5 fruit fly cellular contexts compared by ENCODE assay signal in the genomic region with DNA sequence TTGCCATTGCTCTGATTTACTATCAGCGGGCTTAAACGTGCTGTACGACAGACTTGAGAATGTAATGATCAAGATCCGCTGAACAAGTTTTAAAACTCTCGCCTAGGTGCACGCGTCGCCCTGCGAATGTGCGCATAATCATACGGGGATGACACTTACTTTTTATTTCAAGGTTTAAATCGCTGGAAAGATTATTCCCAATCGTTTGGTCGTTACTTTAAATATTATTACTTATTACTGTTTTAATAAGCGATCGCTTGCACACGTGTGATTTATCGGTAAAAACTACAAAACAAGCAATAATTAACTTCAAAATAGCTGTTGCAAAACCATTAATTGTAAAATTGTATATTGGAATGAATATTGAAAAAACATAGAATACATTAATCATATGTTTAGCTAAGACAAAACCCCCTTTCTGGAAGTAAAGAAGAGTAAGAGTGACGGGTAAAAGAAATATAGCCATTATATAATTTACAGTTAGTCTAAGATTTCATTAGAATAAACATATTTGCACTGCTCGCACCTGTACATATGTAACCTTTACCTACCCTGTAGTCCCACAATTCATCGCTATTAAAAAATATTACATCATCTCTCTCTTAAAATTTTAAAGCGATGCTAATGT.
TF ChIP-seq lines count a peak whose summit lies in the region.

Gene DhpD (minus strand): TSS at position 102 of the 628 bp plus-strand sequence.

TF ChIP-seq in whole organism, adult, 20 proteins besides CTCF, POLR2A, EP300 and RAD21 (continued from another document):
- TF ChIP-seq kay (GFP tag; lab: Kevin White, UChicago; ENCODE audit: borderline replicate concordance) (no peak), CG11617 (GFP tag; optimal IDR thresholded peaks at IDR 0.05; lab: Kevin White, UChicago) (peak; percentile 82), pad (GFP tag; optimal IDR thresholded peaks at IDR 0.05; lab: Kevin White, UChicago) (peak; percentile 71), bab1 (GFP tag; optimal IDR thresholded peaks at IDR 0.05; lab: Kevin White, UChicago) (peak; percentile 91)

TF ChIP-seq in whole organism, embryonic, 481 proteins besides CTCF, POLR2A, EP300 and RAD21 (continued from another document and continues in another):
- TF ChIP-seq NK7.1 (GFP tag; optimal IDR thresholded peaks at IDR 0.05; lab: Kevin White, UChicago) (no peak), CG3407 (GFP tag; optimal IDR thresholded peaks at IDR 0.05; lab: Kevin White, UChicago) (peak; percentile 42), gsb-n (tag; optimal IDR thresholded peaks at IDR 0.05; lab: Kevin White, UChicago) (no peak), zf30C (GFP tag; optimal IDR thresholded peaks at IDR 0.05; lab: Kevin White, UChicago) (no peak), z (GFP tag; IDR thresholded peaks at IDR 0.05; lab: Robert Waterston, UW) (no peak), CG2202 (tag; optimal IDR thresholded peaks at IDR 0.05; lab: Kevin White, UChicago) (no peak), CG9932 (GFP tag; IDR thresholded peaks at IDR 0.05; lab: Robert Waterston, UW) (peak; percentile 86), CG9215 (GFP tag; IDR thresholded peaks at IDR 0.05; lab: Robert Waterston, UW) (peak; percentile 69), Atf-2 (GFP tag; optimal IDR thresholded peaks at IDR 0.05; lab: Kevin White, UChicago) (no peak), Drgx (GFP tag; IDR thresholded peaks at IDR 0.05; lab: Robert Waterston, UW) (peak; percentile 71), dysf (GFP tag; IDR thresholded peaks at IDR 0.05; lab: Robert Waterston, UW) (peak; percentile 78), CG6683 (GFP tag; optimal IDR thresholded peaks at IDR 0.05; lab: Kevin White, UChicago) (peak; percentile 10), Hr3 (GFP tag; optimal IDR thresholded peaks at IDR 0.05; lab: Kevin White, UChicago) (peak; percentile 59), CG3726 (GFP tag; IDR thresholded peaks at IDR 0.05; lab: Robert Waterston, UW) (no peak), kay (GFP tag; optimal IDR thresholded peaks at IDR 0.05; lab: Kevin White, UChicago) (no peak), CG32532 (GFP tag; IDR thresholded peaks at IDR 0.05; lab: Robert Waterston, UW) (peak; percentile 87), Dp (GFP tag; optimal IDR thresholded peaks at IDR 0.05; lab: Kevin White, UChicago) (peak; percentile 31), jumu (GFP tag; optimal IDR thresholded peaks at IDR 0.05; lab: Kevin White, UChicago) (no peak), ro (GFP tag; IDR thresholded peaks at IDR 0.05; lab: Robert Waterston, UW) (no peak), Vsx1 (GFP tag; optimal IDR thresholded peaks at IDR 0.05; lab: Kevin White, UChicago) (no peak), CG17328 (GFP tag; IDR thresholded peaks at IDR 0.05; lab: Robert Waterston, UW) (peak; percentile 80), unc-4 (GFP tag; IDR thresholded peaks at IDR 0.05; lab: Robert Waterston, UW; ENCODE audit: partially characterized antibody) (no peak), CG10267 (tag; optimal IDR thresholded peaks at IDR 0.05; lab: Kevin White, UChicago) (peak; percentile 47), Nf-YA (GFP tag; IDR thresholded peaks at IDR 0.05; lab: Robert Waterston, UW) (peak; percentile 54; the same call in 1 of the 2 replicates), CG6813 (GFP tag; optimal IDR thresholded peaks at IDR 0.05; lab: Kevin White, UChicago) (peak; percentile 56), pita (GFP tag; optimal IDR thresholded peaks at IDR 0.05; lab: Kevin White, UChicago) (peak; percentile 15), al (GFP tag; IDR thresholded peaks at IDR 0.05; lab: Robert Waterston, UW) (peak; percentile 46; the same call in 1 of the 2 replicates), CG15696 (tag; optimal IDR thresholded peaks at IDR 0.05; lab: Kevin White, UChicago) (peak; percentile 75), Hr39 (optimal IDR thresholded peaks at IDR 0.05; lab: Kevin White, UChicago) (no peak), kni (GFP tag; optimal IDR thresholded peaks at IDR 0.05; lab: Kevin White, UChicago) (no peak)

TF ChIP-seq in whole organism, prepupa, 60 proteins besides CTCF, POLR2A, EP300 and RAD21 (continued from another document and continues in another):
- peak; percentile 86 for TF ChIP-seq CG3919 (GFP tag; optimal IDR thresholded peaks at IDR 0.05; lab: Kevin White, UChicago)
- TF ChIP-seq CG1621 (tag; optimal IDR thresholded peaks at IDR 0.05; lab: Kevin White, UChicago): peak; percentile 63
- TF ChIP-seq OdsH (GFP tag; optimal IDR thresholded peaks at IDR 0.05; lab: Kevin White, UChicago): no peak
- TF ChIP-seq CG8119 (GFP tag; IDR thresholded peaks at IDR 0.05; lab: Robert Waterston, UW): peak; percentile 59
- TF ChIP-seq Sox102F (GFP tag; optimal IDR thresholded peaks at IDR 0.05; lab: Kevin White, UChicago): no peak
- peak; percentile 55 for TF ChIP-seq Blimp-1 (GFP tag; optimal IDR thresholded peaks at IDR 0.05; lab: Kevin White, UChicago)
- peak; percentile 57 for TF ChIP-seq dac (GFP tag; optimal IDR thresholded peaks at IDR 0.05; lab: Kevin White, UChicago)
- peak; percentile 56 for TF ChIP-seq CG7368 (GFP tag; optimal IDR thresholded peaks at IDR 0.05; lab: Kevin White, UChicago)
- TF ChIP-seq fd59A (GFP tag; optimal IDR thresholded peaks at IDR 0.05; lab: Kevin White, UChicago): peak; percentile 58
- TF ChIP-seq CG34406 (GFP tag; optimal IDR thresholded peaks at IDR 0.05; lab: Kevin White, UChicago): peak; percentile 80
- peak; percentile 86 for TF ChIP-seq CG6163 (GFP tag; IDR thresholded peaks at IDR 0.05; lab: Robert Waterston, UW)
- no peak for TF ChIP-seq CG16779 (tag; optimal IDR thresholded peaks at IDR 0.05; lab: Kevin White, UChicago)
- peak; percentile 82 for TF ChIP-seq Hr4 (GFP tag; optimal IDR thresholded peaks at IDR 0.05; lab: Kevin White, UChicago)
- no peak for TF ChIP-seq Hr38 (GFP tag; optimal IDR thresholded peaks at IDR 0.05; lab: Kevin White, UChicago)
- peak; percentile 89 for TF ChIP-seq esn (GFP tag; optimal IDR thresholded peaks at IDR 0.05; lab: Kevin White, UChicago)
- peak; percentile 81 for TF ChIP-seq CG3032 (tag; optimal IDR thresholded peaks at IDR 0.05; lab: Kevin White, UChicago)
- TF ChIP-seq cyc (GFP tag; optimal IDR thresholded peaks at IDR 0.05; lab: Kevin White, UChicago): peak; percentile 83
- TF ChIP-seq acj6 (GFP tag; optimal IDR thresholded peaks at IDR 0.05; lab: Kevin White, UChicago): peak; percentile 84
- no peak for TF ChIP-seq CG6276 (GFP tag; optimal IDR thresholded peaks at IDR 0.05; lab: Kevin White, UChicago)
- peak; percentile 85 for TF ChIP-seq CG10631 (GFP tag; optimal IDR thresholded peaks at IDR 0.05; lab: Kevin White, UChicago)
- no peak for TF ChIP-seq ss (GFP tag; optimal IDR thresholded peaks at IDR 0.05; lab: Kevin White, UChicago)
- peak; percentile 95 for TF ChIP-seq Eip78C (GFP tag; lab: Kevin White, UChicago)
- no peak for TF ChIP-seq CG9139 (GFP tag; optimal IDR thresholded peaks at IDR 0.05; lab: Kevin White, UChicago)
- peak in 1 of 2 experiments; percentile 53 for TF ChIP-seq salr (GFP tag; optimal IDR thresholded peaks at IDR 0.05; lab: Kevin White, UChicago)
- TF ChIP-seq CG6792 (GFP tag; optimal IDR thresholded peaks at IDR 0.05; lab: Kevin White, UChicago): peak; percentile 81
- TF ChIP-seq Eip93F (GFP tag; optimal IDR thresholded peaks at IDR 0.05; lab: Kevin White, UChicago): peak; percentile 48
- peak; percentile 83 for TF ChIP-seq Eip75B (GFP tag; optimal IDR thresholded peaks at IDR 0.05; lab: Kevin White, UChicago)
- TF ChIP-seq CG11762 (GFP tag; optimal IDR thresholded peaks at IDR 0.05; lab: Kevin White, UChicago; ENCODE audit: insufficient read depth): peak; percentile 58
- no peak for TF ChIP-seq CG6808 (GFP tag; optimal IDR thresholded peaks at IDR 0.05; lab: Kevin White, UChicago)
- peak; percentile 32 for TF ChIP-seq Lpt (GFP tag; optimal IDR thresholded peaks at IDR 0.05; lab: Kevin White, UChicago)
- TF ChIP-seq vri (GFP tag; optimal IDR thresholded peaks at IDR 0.05; lab: Kevin White, UChicago): peak; percentile 83

TF ChIP-seq in whole organism, pupa, 21 proteins besides CTCF, POLR2A, EP300 and RAD21 (continued from another document):
- peak; percentile 80 for TF ChIP-seq CG15710 (tag; optimal IDR thresholded peaks at IDR 0.05; lab: Kevin White, UChicago)
- no peak for TF ChIP-seq CG8301 (tag; optimal IDR thresholded peaks at IDR 0.05; lab: Kevin White, UChicago)

TF ChIP-seq in whole organism, wandering third instar larva, 38 proteins besides CTCF, POLR2A, EP300 and RAD21 (continued from another document):
- peak; percentile 42 for TF ChIP-seq Myc (optimal IDR thresholded peaks at IDR 0.05; lab: Kevin White, UChicago)
- peak; percentile 89 for TF ChIP-seq Sp1 (GFP tag; optimal IDR thresholded peaks at IDR 0.05; lab: Kevin White, UChicago)
- peak; percentile 96 for TF ChIP-seq Dif (GFP tag; optimal IDR thresholded peaks at IDR 0.05; lab: Kevin White, UChicago; ENCODE audit: partially characterized antibody)
- TF ChIP-seq psq (GFP tag; optimal IDR thresholded peaks at IDR 0.05; lab: Kevin White, UChicago): peak; percentile 74
- TF ChIP-seq Vsx2 (GFP tag; optimal IDR thresholded peaks at IDR 0.05; lab: Kevin White, UChicago; ENCODE audit: partially characterized antibody): peak; percentile 94
- peak; percentile 85 for TF ChIP-seq sage (GFP tag; optimal IDR thresholded peaks at IDR 0.05; lab: Kevin White, UChicago)
- peak; percentile 81 for TF ChIP-seq ey (GFP tag; optimal IDR thresholded peaks at IDR 0.05; lab: Kevin White, UChicago)
- TF ChIP-seq brk (GFP tag; optimal IDR thresholded peaks at IDR 0.05; lab: Kevin White, UChicago): no peak
- peak; percentile 81 for TF ChIP-seq OdsH (GFP tag; optimal IDR thresholded peaks at IDR 0.05; lab: Kevin White, UChicago)
- TF ChIP-seq woc (GFP tag; optimal IDR thresholded peaks at IDR 0.05; lab: Kevin White, UChicago): no peak
- TF ChIP-seq HLH106 (tag; optimal IDR thresholded peaks at IDR 0.05; lab: Kevin White, UChicago): peak; percentile 92
- peak; percentile 90 for TF ChIP-seq h (GFP tag; optimal IDR thresholded peaks at IDR 0.05; lab: Kevin White, UChicago)
- peak; percentile 70 for TF ChIP-seq Jra (GFP tag; optimal IDR thresholded peaks at IDR 0.05; lab: Kevin White, UChicago)
- TF ChIP-seq br (GFP tag; optimal IDR thresholded peaks at IDR 0.05; lab: Kevin White, UChicago): peak; percentile 88
- peak; percentile 76 for TF ChIP-seq dmrt93B (GFP tag; optimal IDR thresholded peaks at IDR 0.05; lab: Kevin White, UChicago)
- TF ChIP-seq Hr78 (GFP tag; optimal IDR thresholded peaks at IDR 0.05; lab: Kevin White, UChicago): no peak
- TF ChIP-seq CrebA (GFP tag; optimal IDR thresholded peaks at IDR 0.05; lab: Kevin White, UChicago; ENCODE audit: borderline replicate concordance): no peak
- no peak for TF ChIP-seq jim (GFP tag; optimal IDR thresholded peaks at IDR 0.05; lab: Kevin White, UChicago)
